Fruit fly (Drosophila melanogaster) S2 (cell line): Measurements from ENCODE around the gene CG14655.

Experiments
- CG8478 ChIP-seq: fragments of >200 bp; optimal IDR thresholded peaks from 2 replicates; lab custom pipeline; 2018
- CTCF ChIP-seq, 2 experiments: fragments of >200 bp; optimal IDR thresholded peaks; 2 replicates each; lab custom pipeline; 2018

CG14655 gene

dm6 chr3R:4780262-4780661, at the start of gene CG14655:
Gene CG14655 (minus strand): TSS chr3R:4780302.
- TF ChIP-seq CG8478 (lab: Kevin White, UChicago) (no peak), CTCF (optimal IDR thresholded peaks at IDR 0.05; lab: Kevin White, UChicago) (no peak)

dm6 chr3R:4825188-4825587, 45.1 kb upstream of the CG14655 start:
- TF ChIP-seq CTCF (optimal IDR thresholded peaks at IDR 0.05; lab: Kevin White, UChicago): no peak
- TF ChIP-seq CG8478 (lab: Kevin White, UChicago): no peak

- TF ChIP-seq CG8478 (lab: Kevin White, UChicago) (no peak), CTCF (optimal IDR thresholded peaks at IDR 0.05; lab: Kevin White, UChicago) (no peak)
These were observed 41.0 kb upstream of the CG14655 start, which contains the start of gene CG14657 for dm6 chr3R:4821098-4821605. Gene CG14657 (minus strand): TSS chr3R:4821432.

- TF ChIP-seq CG8478 (lab: Kevin White, UChicago): no peak
- TF ChIP-seq CTCF (optimal IDR thresholded peaks at IDR 0.05; lab: Kevin White, UChicago): no peak
These were observed 35.9 kb upstream of the CG14655 start, which contains the start of gene BBS5 for dm6 chr3R:4816018-4816417. Gene BBS5 (plus strand): TSS chr3R:4816318.

dm6 chr3R:4814677-4815076, 34.6 kb upstream of the CG14655 start:
- TF ChIP-seq CTCF (optimal IDR thresholded peaks at IDR 0.05; lab: Kevin White, UChicago) (no peak), CG8478 (lab: Kevin White, UChicago) (no peak)

dm6 chr3R:4813172-4813716, 33.1 kb upstream of the CG14655 start:
- no peak for TF ChIP-seq CTCF (optimal IDR thresholded peaks at IDR 0.05; lab: Kevin White, UChicago)
- no peak for TF ChIP-seq CG8478 (lab: Kevin White, UChicago)

dm6 chr3R:4811936-4812534, 31.9 kb upstream of the CG14655 start, which contains the start of the genes Hus1-like and ctrip:
Gene Hus1-like (minus strand): TSS chr3R:4812096.
Gene ctrip (minus strand): TSS chr3R:4812096.
- TF ChIP-seq CTCF (optimal IDR thresholded peaks at IDR 0.05; lab: Kevin White, UChicago): peak in 1 of 2 experiments; percentile 9
- TF ChIP-seq CG8478 (lab: Kevin White, UChicago): no peak

- TF ChIP-seq CG8478 (lab: Kevin White, UChicago) (no peak), CTCF (optimal IDR thresholded peaks at IDR 0.05; lab: Kevin White, UChicago) (no peak)
These were observed 31.2 kb upstream of the CG14655 start, which contains the start of gene Gmppb for dm6 chr3R:4811124-4811935. Gene Gmppb (plus strand): TSS chr3R:4811444.

dm6 chr3R:4809944-4810653, 30.0 kb upstream of the CG14655 start:
- TF ChIP-seq CTCF (optimal IDR thresholded peaks at IDR 0.05; lab: Kevin White, UChicago): no peak
- TF ChIP-seq CG8478 (lab: Kevin White, UChicago): no peak

- TF ChIP-seq CTCF (optimal IDR thresholded peaks at IDR 0.05; lab: Kevin White, UChicago): no peak
- no peak for TF ChIP-seq CG8478 (lab: Kevin White, UChicago)
These were observed 27.5 kb upstream of the CG14655 start for dm6 chr3R:4807582-4807981.

dm6 chr3R:4806318-4806757, 26.2 kb upstream of the CG14655 start:
- no peak for TF ChIP-seq CG8478 (lab: Kevin White, UChicago)
- no peak for TF ChIP-seq CTCF (optimal IDR thresholded peaks at IDR 0.05; lab: Kevin White, UChicago)

- TF ChIP-seq CG8478 (lab: Kevin White, UChicago) (no peak), CTCF (optimal IDR thresholded peaks at IDR 0.05; lab: Kevin White, UChicago) (no peak)
These were observed 25.0 kb upstream of the CG14655 start for dm6 chr3R:4804828-4805707.

dm6 chr3R:4804126-4804649, 24.1 kb upstream of the CG14655 start:
- TF ChIP-seq CG8478 (lab: Kevin White, UChicago) (no peak), CTCF (optimal IDR thresholded peaks at IDR 0.05; lab: Kevin White, UChicago) (no peak)
